Worm (Caenorhabditis elegans): Measurements from ENCODE around the gene srpa-68.

The srpa-68 gene

DNA sequence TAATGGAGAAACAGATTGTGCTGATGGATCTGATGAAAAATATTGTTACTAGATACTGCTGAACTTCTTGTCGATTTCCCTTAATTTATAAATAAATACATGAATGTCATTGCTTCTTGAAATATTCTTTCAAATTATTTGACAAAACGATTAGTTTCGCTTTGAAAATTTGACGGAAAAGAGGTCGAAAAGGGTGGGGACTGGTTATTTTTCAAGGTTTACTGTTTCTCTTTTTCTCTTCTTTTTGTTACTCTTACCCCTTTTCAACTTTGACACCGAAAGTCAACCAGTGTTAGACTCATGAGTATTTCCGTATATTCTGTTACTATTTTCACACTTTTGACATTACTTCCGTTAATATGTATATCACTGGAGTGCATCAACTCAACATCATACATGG, 36.1 kb downstream of the srpa-68 start, which contains the start of gene T04H1.12:
Gene T04H1.12 (plus strand): TSS at position 301 of the 400 bp plus-strand sequence.
- TF ChIP-seq F13H6.1 (tag; optimal IDR thresholded peaks at IDR 0.05) (no peak), sem-4 (tag; optimal IDR thresholded peaks at IDR 0.05) (no peak), ceh-16 (tag; optimal IDR thresholded peaks at IDR 0.05) (no peak)

DNA sequence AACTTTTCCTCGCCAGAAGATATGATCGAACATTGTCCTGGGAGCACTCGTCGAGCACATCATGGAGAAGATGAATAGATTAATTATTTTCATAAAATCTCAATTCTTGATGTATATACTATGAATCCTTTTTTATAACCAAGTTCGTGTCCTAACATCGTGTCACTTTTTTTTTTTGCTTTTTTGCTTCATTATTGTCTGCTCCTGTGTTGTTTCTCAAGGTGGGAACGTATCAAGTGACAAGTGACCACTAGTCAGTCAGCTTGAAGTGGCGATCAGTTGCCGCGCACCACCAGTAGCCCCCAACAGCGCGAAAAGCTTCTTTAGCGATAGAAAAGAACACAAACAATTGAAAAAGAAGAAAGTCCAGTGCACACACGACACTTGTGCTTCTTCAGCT, 39.2 kb downstream of the srpa-68 start, which contains the start of gene lrx-1:
Gene lrx-1 (plus strand): TSS at position 301 of the 400 bp plus-strand sequence.
- no peak for TF ChIP-seq unc-62 (GFP tag; optimal IDR thresholded peaks at IDR 0.05)
- no peak for TF ChIP-seq unc-39 (tag; optimal IDR thresholded peaks at IDR 0.05)
- TF ChIP-seq ama-1 (optimal IDR thresholded peaks at IDR 0.05), result no peak
- no peak for TF ChIP-seq dmd-4 (tag; optimal IDR thresholded peaks at IDR 0.05)
- TF ChIP-seq nhr-6 (tag; optimal IDR thresholded peaks at IDR 0.05), result no peak

DNA sequence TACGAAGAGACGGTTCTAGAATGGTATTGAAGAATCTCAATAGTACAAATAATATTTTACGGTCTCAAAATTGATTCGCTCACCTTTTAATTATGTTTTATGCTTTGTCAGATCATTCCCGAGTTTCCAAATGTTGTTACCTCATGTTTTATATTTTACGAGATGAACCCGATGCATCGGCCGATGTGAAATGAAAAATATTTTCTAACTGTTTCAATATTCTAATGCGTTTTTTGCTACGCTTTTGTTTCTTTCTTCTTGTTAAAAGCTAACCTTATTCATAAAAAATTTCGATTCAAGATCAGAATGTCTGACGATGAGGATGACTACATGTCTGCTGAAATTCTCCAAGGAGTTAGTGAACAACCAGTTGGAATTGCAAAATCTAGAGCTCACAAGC, 40.4 kb downstream of the srpa-68 start, which contains the start of gene T04H1.5:
Gene T04H1.5 (plus strand): TSS at position 301 of the 400 bp plus-strand sequence.
- TF ChIP-seq nhr-12 (tag; optimal IDR thresholded peaks at IDR 0.05), result no peak
- no peak for TF ChIP-seq egl-27 (tag; optimal IDR thresholded peaks at IDR 0.05)
- TF ChIP-seq sma-9 (GFP tag; optimal IDR thresholded peaks at IDR 0.05), result no peak
- TF ChIP-seq sma-9 (tag; optimal IDR thresholded peaks at IDR 0.05), result no peak
- TF ChIP-seq sem-4 (tag; optimal IDR thresholded peaks at IDR 0.05), result no peak
- TF ChIP-seq lin-11 (tag; optimal IDR thresholded peaks at IDR 0.05), result no peak
- TF ChIP-seq alr-1 (tag; optimal IDR thresholded peaks at IDR 0.05), result no peak
- TF ChIP-seq mdl-1 (tag; optimal IDR thresholded peaks at IDR 0.05), result no peak
- no peak for TF ChIP-seq F13H6.1 (tag; optimal IDR thresholded peaks at IDR 0.05)
- no peak for TF ChIP-seq nhr-11 (tag; optimal IDR thresholded peaks at IDR 0.05)
- no peak for TF ChIP-seq nhr-25 (tag; optimal IDR thresholded peaks at IDR 0.05)
- no peak for TF ChIP-seq nhr-129 (tag; optimal IDR thresholded peaks at IDR 0.05)
- TF ChIP-seq crh-2 (tag; optimal IDR thresholded peaks at IDR 0.05), result no peak
- no peak for TF ChIP-seq peb-1 (tag; optimal IDR thresholded peaks at IDR 0.05)

DNA sequence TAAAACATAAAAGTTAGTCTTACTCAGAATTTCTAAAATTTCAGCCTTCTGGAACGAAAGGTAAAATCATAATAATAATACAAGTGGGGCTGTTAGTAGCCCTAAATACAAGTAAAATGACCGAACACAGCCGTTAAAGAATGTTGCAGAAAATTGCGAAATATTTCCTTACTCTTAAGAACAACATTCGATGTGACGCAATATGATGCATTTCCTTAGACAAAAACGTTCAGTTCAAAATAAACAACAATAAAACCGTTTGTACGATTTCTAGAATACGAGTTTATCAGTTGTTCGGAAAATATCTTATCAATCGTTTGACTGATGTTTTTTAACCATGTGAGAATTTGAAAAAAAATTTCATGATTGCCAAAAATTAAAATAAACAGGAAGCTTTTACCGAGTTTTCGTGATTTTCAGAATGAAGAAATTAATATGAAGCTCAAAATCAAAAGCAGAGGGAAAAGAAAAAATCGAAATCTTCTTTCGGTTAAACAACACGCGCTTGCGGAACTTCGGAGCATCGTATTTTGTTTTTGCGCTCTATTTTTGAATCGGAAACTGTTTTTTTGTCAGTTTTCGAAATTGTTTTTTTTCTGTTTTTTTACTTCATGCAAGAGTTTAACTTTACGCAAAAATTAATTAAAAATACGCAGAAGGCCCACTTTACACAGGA, 45.5 kb downstream of the srpa-68 start:
- TF ChIP-seq nhr-6 (tag; optimal IDR thresholded peaks at IDR 0.05) (no peak), mbf-1 (tag; optimal IDR thresholded peaks at IDR 0.05) (no peak), sma-3 (GFP tag; optimal IDR thresholded peaks at IDR 0.05) (no peak), mdl-1 (tag; optimal IDR thresholded peaks at IDR 0.05) (no peak), zag-1 (tag; optimal IDR thresholded peaks at IDR 0.05) (no peak), snpc-4 (tag; optimal IDR thresholded peaks at IDR 0.05) (no peak), ZK546.5 (tag; optimal IDR thresholded peaks at IDR 0.05) (no peak), nhr-11 (tag; optimal IDR thresholded peaks at IDR 0.05) (no peak), crh-2 (tag; optimal IDR thresholded peaks at IDR 0.05) (no peak), ztf-1 (GFP tag; conservative IDR thresholded peaks at IDR 0.05) (no peak), nhr-129 (tag; optimal IDR thresholded peaks at IDR 0.05) (peak; percentile 48), gmeb-1 (tag; optimal IDR thresholded peaks at IDR 0.05) (peak; percentile 13), alr-1 (tag; optimal IDR thresholded peaks at IDR 0.05) (no peak), C34F6.9 (tag; optimal IDR thresholded peaks at IDR 0.05) (peak; percentile 34), nhr-237 (tag; optimal IDR thresholded peaks at IDR 0.05) (no peak), unc-39 (tag; optimal IDR thresholded peaks at IDR 0.05) (no peak), lin-13 (GFP tag; optimal IDR thresholded peaks at IDR 0.05) (no peak), mab-5 (tag; optimal IDR thresholded peaks at IDR 0.05) (no peak), nhr-21 (tag; optimal IDR thresholded peaks at IDR 0.05) (no peak)

DNA sequence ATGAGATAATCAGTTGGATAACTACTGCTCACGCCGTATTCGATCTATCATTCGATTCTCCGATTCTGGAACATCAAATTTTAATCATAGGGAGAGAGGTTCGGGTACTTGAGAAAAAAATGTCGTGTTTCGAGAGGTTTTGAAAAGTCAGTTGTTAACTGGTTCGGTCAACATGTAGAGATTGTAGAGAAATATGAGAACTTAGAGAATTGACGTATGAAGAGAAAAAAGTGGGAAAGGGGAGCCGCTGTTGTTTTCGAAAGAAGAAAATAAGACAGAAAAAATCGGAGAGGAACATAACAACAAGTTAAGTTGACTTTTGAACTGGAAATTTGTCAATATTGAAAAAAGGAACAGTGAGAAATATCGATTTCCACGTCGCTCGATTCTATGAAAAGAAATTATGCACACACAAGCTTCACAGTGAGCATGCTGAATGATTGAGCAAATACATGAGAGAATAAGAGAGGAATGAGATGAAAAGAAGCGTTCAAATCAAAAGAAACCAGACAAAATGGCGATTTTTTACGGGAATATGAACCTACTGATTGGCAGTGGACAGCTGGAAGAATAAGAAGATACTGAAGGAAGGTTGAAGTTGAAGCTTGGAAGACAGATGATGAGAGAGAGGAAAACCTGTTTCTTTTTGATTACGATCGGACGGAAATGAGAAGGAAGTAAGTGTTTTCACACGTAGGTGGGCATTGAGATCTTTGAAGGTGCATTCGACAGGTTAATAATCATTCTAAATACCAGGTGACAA, 46.3 kb downstream of the srpa-68 start, which contains the start of the genes T04H1.13, slfl-5 and rad-50:
Gene T04H1.13 (minus strand): TSS at position 51 of the 763 bp plus-strand sequence.
Gene slfl-5 (minus strand): TSS at position 65 of the 763 bp plus-strand sequence.
Gene rad-50 (plus strand): TSS at position 667 of the 763 bp plus-strand sequence.
- no peak for TF ChIP-seq ama-1 (optimal IDR thresholded peaks at IDR 0.05)
- peak; percentile 33 for TF ChIP-seq F13H6.1 (tag; optimal IDR thresholded peaks at IDR 0.05)
- peak; percentile 17 for TF ChIP-seq sma-9 (GFP tag; optimal IDR thresholded peaks at IDR 0.05)
- TF ChIP-seq sma-9 (tag; optimal IDR thresholded peaks at IDR 0.05), result no peak
- peak; percentile 32 for TF ChIP-seq nhr-129 (tag; optimal IDR thresholded peaks at IDR 0.05)
- TF ChIP-seq skn-1 (tag; optimal IDR thresholded peaks at IDR 0.05), result no peak
- no peak for TF ChIP-seq R02D3.7 (tag; optimal IDR thresholded peaks at IDR 0.05)
- no peak for TF ChIP-seq fos-1 (tag; optimal IDR thresholded peaks at IDR 0.05)

Data from whole organism, L2 larva.